Worm (Caenorhabditis elegans): ENCODE measurements around the gene gcy-23.

DNA sequence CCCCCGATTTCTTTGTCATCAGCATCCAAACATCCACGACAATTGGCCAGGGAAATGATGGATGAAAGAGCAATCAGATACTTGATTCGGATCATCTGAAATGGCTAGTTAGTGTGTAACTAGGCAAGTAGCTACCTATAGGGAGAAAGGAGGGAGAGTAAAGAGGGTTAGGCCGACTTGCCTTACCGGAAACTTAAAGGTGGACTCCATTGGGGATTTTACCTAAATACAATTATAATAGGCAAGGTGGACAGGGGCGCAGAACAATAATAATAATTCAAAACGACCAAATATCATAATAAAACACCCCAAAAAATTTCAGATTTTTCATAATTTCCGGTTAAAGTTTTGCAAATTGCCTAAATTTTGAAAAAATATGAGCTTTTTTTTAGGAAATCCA is 21.6 kb downstream of the gcy-23 start, which contains the start of gene clec-173:
- TF ChIP-seq unc-130 (tag; optimal IDR thresholded peaks at IDR 0.05) (no peak), nhr-77 (tag; optimal IDR thresholded peaks at IDR 0.05) (no peak), irx-1 (tag; optimal IDR thresholded peaks at IDR 0.05) (no peak), rnt-1 (tag; optimal IDR thresholded peaks at IDR 0.05) (no peak), unc-62 (GFP tag; optimal IDR thresholded peaks at IDR 0.05) (no peak), lin-14 (GFP tag; optimal IDR thresholded peaks at IDR 0.05) (no peak)

Measured in whole organism, L1 larva.